Worm (Caenorhabditis elegans) whole organism, L1 larva: ENCODE data around the gene B0250.7.

Experiments
- C04F5.9 ChIP-seq: sonication (generic microtip); optimal IDR thresholded peaks from 2 replicates; lab custom pipeline; 2016; ENCODE audit warnings: missing genetic modification characterization, missing compliant biosample characterization
- C16A3.4 ChIP-seq: fragments of 150-350 bp; optimal IDR thresholded peaks from 2 replicates; lab custom pipeline; 2014; ENCODE audit warnings: missing biosample characterization, missing genetic modification characterization
- C34B4.2 ChIP-seq: sonication (generic microtip); optimal IDR thresholded peaks from 2 replicates; lab custom pipeline; 2017; ENCODE audit warnings: mild to moderate bottlenecking, missing genetic modification characterization, missing compliant biosample characterization
- F16B12.6 ChIP-seq: fragments of 150-350 bp; optimal IDR thresholded peaks from 2 replicates; lab custom pipeline; 2014; ENCODE audit warnings: missing biosample characterization, missing genetic modification characterization
- Y116A8C.19 ChIP-seq: sonication (generic microtip); optimal IDR thresholded peaks from 2 replicates; lab custom pipeline; 2016; ENCODE audit warnings: missing compliant biosample characterization, missing genetic modification characterization, borderline replicate concordance
- aha-1 ChIP-seq: fragments of 150-350 bp; optimal IDR thresholded peaks from 2 replicates; lab custom pipeline; 2014; ENCODE audit warnings: missing biosample characterization, missing genetic modification characterization
- aly-2 ChIP-seq: fragments of 150-350 bp; optimal IDR thresholded peaks from 2 replicates; lab custom pipeline; 2014; ENCODE audit warnings: missing biosample characterization, missing genetic modification characterization
- ama-1 ChIP-seq: fragments of 150-350 bp; optimal IDR thresholded peaks from 2 replicates; lab custom pipeline; 2014
- ceh-63 ChIP-seq: fragments of 200-800 bp; sonication (Bioruptor generic); optimal IDR thresholded peaks from 2 replicates; lab custom pipeline; 2018; ENCODE audit warnings: mild to moderate bottlenecking, missing genetic modification characterization, missing compliant biosample characterization
- ceh-82 ChIP-seq, 3 experiments: fragments of 150-350 bp in 1 of 3; sonication (generic microtip) in 2 of 3; optimal IDR thresholded peaks; 2 replicates each; lab custom pipeline; 2014 to 2017; ENCODE audit warnings: missing biosample characterization in 3 of 3, missing genetic modification characterization in 3 of 3
- dpl-1 ChIP-seq, 3 experiments: fragments of 150-350 bp in 2 of 3; sonication (generic microtip) in 1 of 3; optimal IDR thresholded peaks; 2 replicates each; lab custom pipeline; 2014 to 2017; ENCODE audit warnings: missing biosample characterization in 3 of 3, missing genetic modification characterization in 3 of 3, missing genetic modification reagents in 3 of 3
- dsc-1 ChIP-seq: sonication (generic microtip); optimal IDR thresholded peaks from 2 replicates; lab custom pipeline; 2016; ENCODE audit warnings: mild to moderate bottlenecking, missing genetic modification characterization, missing compliant biosample characterization
- efl-3 ChIP-seq: fragments of 200-800 bp; sonication (Bioruptor generic); optimal IDR thresholded peaks from 2 replicates; lab custom pipeline; 2018; ENCODE audit warnings: mild to moderate bottlenecking, missing genetic modification characterization, missing compliant biosample characterization
- egl-13 ChIP-seq: sonication (generic microtip); optimal IDR thresholded peaks from 2 replicates; lab custom pipeline; 2016; ENCODE audit warnings: missing genotype, missing genetic modification reagents, missing genetic modification characterization, missing compliant biosample characterization
- elt-2 ChIP-seq: sonication (generic microtip); optimal IDR thresholded peaks from 2 replicates; lab custom pipeline; 2016; ENCODE audit warnings: missing genetic modification characterization, mild to moderate bottlenecking, inconsistent platforms, missing compliant biosample characterization, missing genetic modification reagents
- elt-3 ChIP-seq, 6 experiments: fragments of 150-350 bp in 1 of 6; sonication (generic microtip); optimal IDR thresholded peaks; 2 replicates each; lab custom pipeline; 2017 to 2018; ENCODE audit warnings: missing biosample characterization in 6 of 6, missing genetic modification characterization in 6 of 6, inconsistent platforms in 1 of 6
- ets-5 ChIP-seq: fragments of 200-800 bp; sonication (Bioruptor generic); IDR thresholded peaks from 2 replicates; pipeline ENCODE4 v1.3.6; 2022; ENCODE audit warnings: missing genetic modification characterization, missing compliant biosample characterization
- fkh-10 ChIP-seq: sonication (generic microtip); optimal IDR thresholded peaks from 2 replicates; lab custom pipeline; 2017; ENCODE audit warnings: missing biosample characterization, missing genetic modification reagents, missing genetic modification characterization
- fkh-8 ChIP-seq: sonication (generic microtip); optimal IDR thresholded peaks from 2 replicates; lab custom pipeline; 2016; ENCODE audit warnings: mild to moderate bottlenecking, missing genetic modification characterization, missing compliant biosample characterization
- hlh-17 ChIP-seq: fragments of 200-800 bp; sonication (Bioruptor generic); optimal IDR thresholded peaks from 2 replicates; lab custom pipeline; 2018; ENCODE audit warnings: missing genetic modification characterization, mild to moderate bottlenecking, missing compliant biosample characterization, moderate library complexity, borderline replicate concordance
- hlh-4 ChIP-seq: sonication (generic microtip); optimal IDR thresholded peaks from 2 replicates; lab custom pipeline; 2016; ENCODE audit warnings: mild to moderate bottlenecking, missing genetic modification characterization, missing compliant biosample characterization
- hpl-2 ChIP-seq: fragments of 150-350 bp; optimal IDR thresholded peaks from 2 replicates; lab custom pipeline; 2014; ENCODE audit warnings: missing biosample characterization, missing genetic modification reagents, missing genetic modification characterization
- irx-1 ChIP-seq: sonication (generic microtip); optimal IDR thresholded peaks from 2 replicates; lab custom pipeline; 2016; ENCODE audit warnings: missing genetic modification characterization, missing compliant biosample characterization
- isw-1 ChIP-seq: fragments of 200-800 bp; sonication (Bioruptor generic); IDR thresholded peaks from 2 replicates; pipeline ENCODE4 v1.3.6; 2022; ENCODE audit warnings: missing genetic modification characterization, missing compliant biosample characterization
- jun-1 ChIP-seq: fragments of 150-350 bp; optimal IDR thresholded peaks from 2 replicates; lab custom pipeline; 2014; ENCODE audit warnings: missing biosample characterization, missing genetic modification reagents, missing genetic modification characterization
- lin-35 ChIP-seq, 2 experiments: fragments of 150-350 bp; optimal IDR thresholded peaks; 2 replicates each; lab custom pipeline; 2014; ENCODE audit warnings: missing biosample characterization in 2 of 2, missing genetic modification characterization in 2 of 2, missing genetic modification reagents in 2 of 2
- mab-9 ChIP-seq: fragments of 200-800 bp; sonication (Bioruptor generic); IDR thresholded peaks from 2 replicates; pipeline ENCODE4 v1.3.6; 2022; ENCODE audit warnings: missing genetic modification reagents, missing genetic modification characterization, missing compliant biosample characterization
- mdl-1 ChIP-seq, 2 experiments: fragments of 150-350 bp; optimal IDR thresholded peaks; 2 replicates each; lab custom pipeline; 2014 to 2017; ENCODE audit warnings: missing biosample characterization in 2 of 2, missing genetic modification characterization in 2 of 2, inconsistent platforms in 1 of 2
- mep-1 ChIP-seq: fragments of 150-350 bp; optimal IDR thresholded peaks from 2 replicates; lab custom pipeline; 2014; ENCODE audit warnings: missing biosample characterization, missing genetic modification characterization
- nhr-12 ChIP-seq: sonication (generic microtip); optimal IDR thresholded peaks from 2 replicates; lab custom pipeline; 2017; ENCODE audit warnings: missing biosample characterization, missing genetic modification characterization
- nhr-19 ChIP-seq: fragments of 200-800 bp; sonication (Bioruptor generic); conservative IDR thresholded peaks from 2 replicates; pipeline ENCODE4 v1.3.6; 2022; ENCODE audit warnings: missing genetic modification characterization, missing compliant biosample characterization
- nhr-20 ChIP-seq: sonication (generic microtip); optimal IDR thresholded peaks from 2 replicates; lab custom pipeline; 2016; ENCODE audit warnings: mild to moderate bottlenecking, missing genetic modification characterization, missing compliant biosample characterization
- nhr-237 ChIP-seq: fragments of 150-350 bp; optimal IDR thresholded peaks from 2 replicates; lab custom pipeline; 2014; ENCODE audit warnings: missing biosample characterization, missing genetic modification characterization
- nhr-71 ChIP-seq: sonication (generic microtip); optimal IDR thresholded peaks from 2 replicates; lab custom pipeline; 2016; ENCODE audit warnings: mild to moderate bottlenecking, missing genetic modification characterization, moderate library complexity, missing compliant biosample characterization
- nhr-84 ChIP-seq: sonication (generic microtip); optimal IDR thresholded peaks from 2 replicates; lab custom pipeline; 2017; ENCODE audit warnings: missing biosample characterization, missing genetic modification characterization
- nhr-90 ChIP-seq: sonication (generic microtip); optimal IDR thresholded peaks from 2 replicates; lab custom pipeline; 2016; ENCODE audit warnings: mild to moderate bottlenecking, missing genetic modification characterization, missing compliant biosample characterization; ENCODE audit not compliant: poor library complexity
- pag-3 ChIP-seq: sonication (generic microtip); optimal IDR thresholded peaks from 2 replicates; lab custom pipeline; 2017; ENCODE audit warnings: missing genetic modification characterization, mild to moderate bottlenecking, missing compliant biosample characterization, antibody characterized with exemption, borderline replicate concordance; ENCODE audit not compliant: insufficient read depth
- pax-3 ChIP-seq: fragments of 200-800 bp; sonication (Bioruptor generic); optimal IDR thresholded peaks from 2 replicates; lab custom pipeline; 2018; ENCODE audit warnings: mild to moderate bottlenecking, missing genetic modification characterization, moderate library complexity, missing compliant biosample characterization
- skn-1 ChIP-seq: fragments of 150-350 bp; optimal IDR thresholded peaks from 2 replicates; lab custom pipeline; 2014; ENCODE audit warnings: missing biosample characterization, missing genetic modification characterization
- snu-23 ChIP-seq: sonication (generic microtip); optimal IDR thresholded peaks from 2 replicates; lab custom pipeline; 2016; ENCODE audit warnings: missing genetic modification characterization, missing compliant biosample characterization
- sox-4 ChIP-seq: sonication (generic microtip); optimal IDR thresholded peaks from 2 replicates; lab custom pipeline; 2016; ENCODE audit warnings: missing genetic modification characterization, missing compliant biosample characterization
- swsn-7 ChIP-seq: sonication (generic microtip); optimal IDR thresholded peaks from 2 replicates; lab custom pipeline; 2016; ENCODE audit warnings: missing genetic modification characterization, missing compliant biosample characterization
- tbx-2 ChIP-seq: sonication (generic microtip); optimal IDR thresholded peaks from 2 replicates; lab custom pipeline; 2016; ENCODE audit warnings: missing genetic modification characterization, missing compliant biosample characterization
- tlp-1 ChIP-seq: fragments of 150-350 bp; optimal IDR thresholded peaks from 2 replicates; lab custom pipeline; 2014; ENCODE audit warnings: missing biosample characterization, missing genetic modification characterization
- unc-130 ChIP-seq: fragments of 150-350 bp; optimal IDR thresholded peaks from 2 replicates; lab custom pipeline; 2017; ENCODE audit warnings: missing biosample characterization, missing genetic modification characterization, inconsistent platforms
- unc-30 ChIP-seq: sonication (generic microtip); optimal IDR thresholded peaks from 2 replicates; lab custom pipeline; 2017; ENCODE audit warnings: missing biosample characterization, missing genetic modification characterization
- unc-86 ChIP-seq: sonication (generic microtip); optimal IDR thresholded peaks from 2 replicates; lab custom pipeline; 2016; ENCODE audit warnings: missing genetic modification characterization, missing compliant biosample characterization
- vab-15 ChIP-seq: sonication (generic microtip); optimal IDR thresholded peaks from 2 replicates; lab custom pipeline; 2017; ENCODE audit warnings: missing genotype, mild to moderate bottlenecking, missing genetic modification characterization, missing compliant biosample characterization
- xbp-1 ChIP-seq: sonication (generic microtip); optimal IDR thresholded peaks from 2 replicates; lab custom pipeline; 2016; ENCODE audit warnings: missing genetic modification characterization, missing compliant biosample characterization
- zip-4 ChIP-seq: fragments of 200-800 bp; sonication (Bioruptor generic); optimal IDR thresholded peaks from 2 replicates; lab custom pipeline; 2018; ENCODE audit warnings: mild to moderate bottlenecking, missing genetic modification characterization, moderate library complexity, missing compliant biosample characterization
- ztf-11 ChIP-seq, 2 experiments: sonication (generic microtip); optimal IDR thresholded peaks; 2 replicates each; lab custom pipeline; 2016 to 2017; ENCODE audit warnings: missing genetic modification characterization in 2 of 2, missing biosample characterization in 1 of 2, missing compliant biosample characterization in 1 of 2

Gene B0250.7

DNA sequence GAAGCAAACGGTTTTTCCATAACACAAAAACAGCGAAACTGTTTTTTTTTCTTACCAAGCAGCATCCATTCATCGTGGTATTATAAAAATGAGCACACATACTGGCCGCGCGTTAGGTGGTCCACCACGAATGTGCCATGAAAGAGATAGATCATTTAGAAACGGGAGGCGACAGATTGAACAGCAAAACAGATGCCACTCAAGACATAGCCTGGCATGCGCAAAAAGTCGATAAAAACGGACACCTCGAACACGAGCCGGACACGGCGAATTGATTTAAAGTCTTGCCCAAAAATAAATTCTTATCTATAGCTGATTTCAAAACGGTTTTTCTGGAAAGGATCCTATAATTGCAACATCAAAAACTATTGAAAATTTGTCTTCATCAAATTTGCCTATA lies 18.7 kb downstream of the B0250.7 start:
- TF ChIP-seq pag-3 (tag; lab: Kevin White, UChicago) (peak; percentile 10), nhr-71 (tag; lab: Kevin White, UChicago) (no peak), ceh-82 (tag; optimal IDR thresholded peaks at IDR 0.05; lab: Kevin White, UChicago) (peak in 1 of 3 experiments; percentile 8), unc-86 (no peak), xbp-1 (no peak), dsc-1 (tag; lab: Kevin White, UChicago) (peak; percentile 44), ztf-11 (tag; optimal IDR thresholded peaks at IDR 0.05; lab: Kevin White, UChicago) (no peak), jun-1 (tag; lab: Kevin White, UChicago) (no peak)

DNA sequence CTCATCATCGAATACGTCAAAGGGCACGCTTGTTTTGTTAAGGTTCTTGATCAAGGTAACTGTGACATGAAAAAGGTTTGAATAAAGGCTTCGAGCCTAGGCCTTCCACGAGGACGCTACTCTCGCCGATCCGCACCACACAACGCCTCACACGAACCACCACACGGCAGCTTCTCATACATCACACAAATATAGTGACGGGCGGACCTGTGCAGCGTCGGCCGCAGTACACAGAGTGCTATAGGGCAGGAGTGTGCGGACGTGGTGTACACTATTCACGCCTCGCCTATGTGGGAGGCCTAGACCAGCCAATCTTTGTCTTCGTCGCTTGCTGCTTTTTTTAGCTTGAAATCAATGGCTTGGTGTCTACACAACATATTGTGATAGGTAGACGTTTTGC lies 20.2 kb downstream of the B0250.7 start:
- TF ChIP-seq unc-86 (no peak), tbx-2 (no peak), efl-3 (no peak), unc-130 (no peak), ceh-82 (tag; optimal IDR thresholded peaks at IDR 0.05; lab: Kevin White, UChicago) (peak in 2 of 3 experiments; percentile 16 to 18), skn-1 (no peak), zip-4 (no peak), elt-2 (tag; lab: Kevin White, UChicago) (no peak), nhr-237 (tag; lab: Kevin White, UChicago) (no peak), irx-1 (tag; lab: Kevin White, UChicago) (no peak), vab-15 (tag; lab: Kevin White, UChicago) (no peak), ets-5 (no peak), ceh-63 (GFP tag; lab: Kevin White, UChicago) (no peak), mdl-1 (tag; optimal IDR thresholded peaks at IDR 0.05; lab: Kevin White, UChicago) (peak in 1 of 2 experiments; percentile 20), hpl-2 (no peak), F16B12.6 (tag; lab: Kevin White, UChicago) (no peak), Y116A8C.19 (tag; lab: Kevin White, UChicago) (no peak), nhr-84 (tag; lab: Kevin White, UChicago) (no peak), nhr-20 (tag; lab: Kevin White, UChicago) (peak; percentile 16), snu-23 (peak; percentile 52), aly-2 (tag; lab: Kevin White, UChicago) (no peak), pax-3 (no peak), isw-1 (GFP tag; lab: Robert Waterston, UW) (no peak), aha-1 (no peak), unc-30 (tag; lab: Kevin White, UChicago) (no peak), mep-1 (tag; lab: Kevin White, UChicago) (no peak), nhr-19 (peak; percentile 41), tlp-1 (no peak), nhr-90 (tag; lab: Kevin White, UChicago) (no peak), dsc-1 (tag; lab: Kevin White, UChicago) (peak; percentile 54), egl-13 (tag; lab: Kevin White, UChicago) (no peak), nhr-12 (tag; lab: Kevin White, UChicago) (no peak), sox-4 (tag; lab: Kevin White, UChicago) (no peak), C34B4.2 (tag; lab: Kevin White, UChicago) (no peak), lin-35 (GFP tag; optimal IDR thresholded peaks at IDR 0.05; lab: Kevin White, UChicago) (peak in 1 of 2 experiments; percentile 10), mab-9 (no peak), hlh-17 (no peak), fkh-10 (GFP tag; lab: Kevin White, UChicago) (no peak), dpl-1 (GFP tag; optimal IDR thresholded peaks at IDR 0.05; lab: Kevin White, UChicago) (no peak), elt-3 (tag; optimal IDR thresholded peaks at IDR 0.05; lab: Kevin White, UChicago) (no peak), swsn-7 (peak; percentile 59), hlh-4 (no peak), fkh-8 (no peak), nhr-71 (tag; lab: Kevin White, UChicago) (no peak), ama-1 (lab: Kevin White, UChicago) (no peak), C16A3.4 (tag; lab: Kevin White, UChicago) (no peak), C04F5.9 (tag; lab: Kevin White, UChicago) (no peak)
